Worm (Caenorhabditis elegans) whole organism, L2 larva: ENCODE measurements around the gene dsh-1.

Experiments
- aly-2 ChIP-seq: fragments of 150-350 bp; optimal IDR thresholded peaks from 2 replicates; lab custom pipeline; 2014; ENCODE audit warnings: missing biosample characterization, missing genetic modification characterization
- egl-27 ChIP-seq: sonication (generic microtip); optimal IDR thresholded peaks from 3 replicates; lab custom pipeline; 2017; ENCODE audit warnings: missing biosample characterization, missing genetic modification reagents, missing genetic modification characterization
- lin-13 ChIP-seq: fragments of 150-350 bp; optimal IDR thresholded peaks from 2 replicates; lab custom pipeline; 2014; ENCODE audit warnings: missing biosample characterization, missing genetic modification reagents, missing genetic modification characterization
- lsy-2 ChIP-seq, 2 experiments: fragments of 150-350 bp in 1 of 2; sonication (generic microtip) in 1 of 2; optimal IDR thresholded peaks; 2 replicates each; lab custom pipeline; 2014 to 2017; ENCODE audit warnings: missing biosample characterization in 2 of 2, missing genetic modification characterization in 2 of 2
- skn-1 ChIP-seq: sonication (generic microtip); optimal IDR thresholded peaks from 2 replicates; lab custom pipeline; 2017; ENCODE audit warnings: missing biosample characterization, missing genetic modification characterization
- sma-3 ChIP-seq: sonication (generic microtip); optimal IDR thresholded peaks from 2 replicates; lab custom pipeline; 2016; ENCODE audit warnings: missing genetic modification reagents, missing genetic modification characterization, missing compliant biosample characterization
- snpc-4 ChIP-seq: fragments of 150-350 bp; optimal IDR thresholded peaks from 2 replicates; lab custom pipeline; 2014; ENCODE audit warnings: missing biosample characterization, missing genetic modification characterization
- unc-62 ChIP-seq: fragments of 150-350 bp; optimal IDR thresholded peaks from 2 replicates; lab custom pipeline; 2014; ENCODE audit warnings: missing biosample characterization, missing genetic modification reagents, missing genetic modification characterization

ce11 chrII:5225284-5225683 is at the start of gene dsh-1:
- TF ChIP-seq lin-13 (GFP tag; lab: Kevin White, UChicago) (no peak), unc-62 (no peak), snpc-4 (tag; lab: Kevin White, UChicago) (no peak), skn-1 (tag; lab: Kevin White, UChicago) (no peak), sma-3 (GFP tag; lab: Kevin White, UChicago) (no peak), lsy-2 (tag; optimal IDR thresholded peaks at IDR 0.05; lab: Kevin White, UChicago) (no peak), egl-27 (tag; lab: Kevin White, UChicago) (no peak), aly-2 (tag; lab: Kevin White, UChicago) (no peak)
